Worm (Caenorhabditis elegans) whole organism, early embryonic: ENCODE data around the gene pigb-1.

Experiments used
- B0310.2 ChIP-seq: sonication (generic microtip); optimal IDR thresholded peaks from 2 replicates; lab custom pipeline; 2016; ENCODE audit warnings: mild to moderate bottlenecking, missing genetic modification characterization, missing compliant biosample characterization
- F13C5.2 ChIP-seq: sonication (generic microtip); optimal IDR thresholded peaks from 2 replicates; lab custom pipeline; 2017; ENCODE audit warnings: mild to moderate bottlenecking, missing genetic modification characterization, inconsistent platforms, missing compliant biosample characterization
- aly-1 ChIP-seq: sonication (generic microtip); optimal IDR thresholded peaks from 2 replicates; lab custom pipeline; 2016; ENCODE audit warnings: missing genetic modification characterization, missing compliant biosample characterization
- ama-1 ChIP-seq: fragments of 150-350 bp; optimal IDR thresholded peaks from 2 replicates; lab custom pipeline; 2014
- ceh-13 ChIP-seq: fragments of 200-800 bp; sonication (Bioruptor generic); optimal IDR thresholded peaks from 2 replicates; lab custom pipeline; 2018; ENCODE audit warnings: mild to moderate bottlenecking, missing genetic modification characterization, missing compliant biosample characterization
- ceh-36 ChIP-seq: sonication (generic microtip); optimal IDR thresholded peaks from 2 replicates; lab custom pipeline; 2016; ENCODE audit warnings: missing genetic modification characterization, inconsistent platforms, missing compliant biosample characterization
- ets-7 ChIP-seq: sonication (generic microtip); optimal IDR thresholded peaks from 2 replicates; lab custom pipeline; 2016; ENCODE audit warnings: missing genotype, missing genetic modification characterization, missing compliant biosample characterization
- flt-1 ChIP-seq: fragments of 200-800 bp; sonication (Bioruptor generic); IDR thresholded peaks from 2 replicates; pipeline ENCODE4 v1.3.6; 2022; ENCODE audit warnings: missing genetic modification characterization, missing compliant biosample characterization
- hmbx-1 ChIP-seq: sonication (generic microtip); optimal IDR thresholded peaks from 2 replicates; lab custom pipeline; 2016; ENCODE audit warnings: mild to moderate bottlenecking, missing genetic modification characterization, missing compliant biosample characterization
- hmg-4 ChIP-seq: fragments of 200-800 bp; sonication (Bioruptor generic); optimal IDR thresholded peaks from 2 replicates; lab custom pipeline; 2018; ENCODE audit warnings: mild to moderate bottlenecking, missing genetic modification characterization, missing compliant biosample characterization
- hnd-1 ChIP-seq: sonication (generic microtip); optimal IDR thresholded peaks from 2 replicates; lab custom pipeline; 2016; ENCODE audit warnings: missing genetic modification characterization, missing compliant biosample characterization
- pes-1 ChIP-seq: fragments of 200-800 bp; sonication (Bioruptor generic); IDR thresholded peaks from 2 replicates; pipeline ENCODE4 v1.3.6; 2022; ENCODE audit warnings: missing genetic modification reagents, missing genetic modification characterization, missing compliant biosample characterization
- scrt-1 ChIP-seq: fragments of 200-800 bp; sonication (Bioruptor generic); IDR thresholded peaks from 2 replicates; pipeline ENCODE4 v1.3.6; 2022; ENCODE audit warnings: missing genetic modification characterization, missing compliant biosample characterization
- sea-1 ChIP-seq: fragments of 200-800 bp; sonication (Bioruptor generic); conservative IDR thresholded peaks from 2 replicates; pipeline ENCODE4 v1.3.6; 2022; ENCODE audit warnings: missing genetic modification characterization, missing compliant biosample characterization
- tbx-11 ChIP-seq: fragments of 200-800 bp; sonication (Bioruptor generic); IDR thresholded peaks from 2 replicates; pipeline ENCODE4 v1.3.6; 2022; ENCODE audit warnings: missing genetic modification characterization, missing compliant biosample characterization
- tbx-37 ChIP-seq: fragments of 200-800 bp; sonication (Bioruptor generic); conservative IDR thresholded peaks from 2 replicates; pipeline ENCODE4 v1.3.6; 2022; ENCODE audit warnings: missing genetic modification reagents, missing genetic modification characterization, missing compliant biosample characterization
- tra-4 ChIP-seq: sonication (generic microtip); optimal IDR thresholded peaks from 2 replicates; lab custom pipeline; 2017; ENCODE audit warnings: missing genetic modification characterization, missing compliant biosample characterization

Gene pigb-1

DNA sequence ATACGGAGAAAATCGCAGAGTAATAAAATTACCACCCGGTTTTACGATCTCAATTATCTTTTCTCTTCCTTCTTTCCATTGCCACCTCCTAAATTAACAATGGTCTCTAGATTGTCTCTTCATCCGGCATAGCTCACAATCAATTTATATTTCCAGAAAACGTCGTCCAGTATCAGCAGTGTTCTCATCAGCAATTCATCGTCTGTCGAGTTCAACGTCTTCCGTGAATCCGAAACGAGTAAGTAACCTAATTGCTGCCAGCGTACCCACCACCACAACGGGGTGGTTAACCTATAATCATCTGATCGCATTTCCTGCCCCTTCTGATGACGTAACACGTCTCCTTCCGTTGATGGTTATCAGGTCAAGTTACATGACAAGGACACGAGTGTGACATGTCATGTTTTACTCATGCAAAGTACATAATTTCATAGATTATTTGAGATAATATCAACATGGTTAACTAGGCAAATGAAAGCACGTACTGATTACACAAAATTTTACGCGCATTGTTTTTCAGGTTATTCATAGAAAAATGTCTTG, 6.8 kb downstream of the pigb-1 start:
- TF ChIP-seq hnd-1 (tag; lab: Kevin White, UChicago), result no peak
- TF ChIP-seq hmg-4 (GFP tag; lab: Kevin White, UChicago), result no peak
- no peak for TF ChIP-seq ama-1 (lab: Kevin White, UChicago)
- TF ChIP-seq ceh-36 (tag; lab: Kevin White, UChicago), result no peak
- TF ChIP-seq sea-1 (GFP tag; lab: Robert Waterston, UW), result no peak
- no peak for TF ChIP-seq tra-4
- TF ChIP-seq ets-7 (tag; lab: Kevin White, UChicago), result no peak
- TF ChIP-seq hmbx-1 (tag; lab: Kevin White, UChicago), result no peak
- no peak for TF ChIP-seq flt-1 (GFP tag; lab: Robert Waterston, UW)
- TF ChIP-seq B0310.2 (tag; lab: Kevin White, UChicago), result no peak
- TF ChIP-seq scrt-1 (GFP tag; lab: Robert Waterston, UW), result no peak
- TF ChIP-seq tbx-37 (GFP tag; lab: Robert Waterston, UW), result no peak
- TF ChIP-seq ceh-13, result no peak
- TF ChIP-seq F13C5.2 (tag; lab: Kevin White, UChicago), result no peak
- TF ChIP-seq pes-1, result no peak
- TF ChIP-seq tbx-11, result no peak

DNA sequence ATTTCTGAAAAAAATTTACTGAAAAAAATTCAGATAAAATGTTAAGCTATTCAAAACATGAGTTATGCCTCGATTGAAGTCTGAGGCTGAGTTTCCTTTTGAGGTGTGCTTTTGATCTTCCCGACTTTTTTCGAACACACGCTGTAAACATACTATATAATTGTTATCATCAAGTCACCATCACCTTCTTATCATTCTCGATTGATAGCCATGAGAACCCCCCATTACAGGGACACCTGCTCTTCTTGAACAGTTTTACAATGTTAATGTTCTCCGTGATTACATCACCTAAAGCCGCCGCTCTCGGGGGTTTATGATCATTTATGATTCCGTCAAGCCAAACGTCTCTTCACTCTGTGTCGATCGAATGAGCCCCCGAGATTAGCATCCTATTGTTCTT, 8.7 kb downstream of the pigb-1 start:
- no peak for TF ChIP-seq tra-4
- no peak for TF ChIP-seq scrt-1 (GFP tag; lab: Robert Waterston, UW)
- no peak for TF ChIP-seq hmg-4 (GFP tag; lab: Kevin White, UChicago)
- no peak for TF ChIP-seq flt-1 (GFP tag; lab: Robert Waterston, UW)
- TF ChIP-seq tbx-37 (GFP tag; lab: Robert Waterston, UW), result no peak
- TF ChIP-seq tbx-11, result no peak
- TF ChIP-seq ceh-13, result no peak
- TF ChIP-seq hmbx-1 (tag; lab: Kevin White, UChicago), result no peak
- no peak for TF ChIP-seq pes-1
- no peak for TF ChIP-seq sea-1 (GFP tag; lab: Robert Waterston, UW)
- TF ChIP-seq ama-1 (lab: Kevin White, UChicago), result no peak
- TF ChIP-seq F13C5.2 (tag; lab: Kevin White, UChicago), result no peak
- TF ChIP-seq aly-1 (tag; lab: Kevin White, UChicago), result no peak
- TF ChIP-seq hnd-1 (tag; lab: Kevin White, UChicago), result no peak
- TF ChIP-seq B0310.2 (tag; lab: Kevin White, UChicago), result no peak
- TF ChIP-seq ets-7 (tag; lab: Kevin White, UChicago), result no peak
- no peak for TF ChIP-seq ceh-36 (tag; lab: Kevin White, UChicago)

DNA sequence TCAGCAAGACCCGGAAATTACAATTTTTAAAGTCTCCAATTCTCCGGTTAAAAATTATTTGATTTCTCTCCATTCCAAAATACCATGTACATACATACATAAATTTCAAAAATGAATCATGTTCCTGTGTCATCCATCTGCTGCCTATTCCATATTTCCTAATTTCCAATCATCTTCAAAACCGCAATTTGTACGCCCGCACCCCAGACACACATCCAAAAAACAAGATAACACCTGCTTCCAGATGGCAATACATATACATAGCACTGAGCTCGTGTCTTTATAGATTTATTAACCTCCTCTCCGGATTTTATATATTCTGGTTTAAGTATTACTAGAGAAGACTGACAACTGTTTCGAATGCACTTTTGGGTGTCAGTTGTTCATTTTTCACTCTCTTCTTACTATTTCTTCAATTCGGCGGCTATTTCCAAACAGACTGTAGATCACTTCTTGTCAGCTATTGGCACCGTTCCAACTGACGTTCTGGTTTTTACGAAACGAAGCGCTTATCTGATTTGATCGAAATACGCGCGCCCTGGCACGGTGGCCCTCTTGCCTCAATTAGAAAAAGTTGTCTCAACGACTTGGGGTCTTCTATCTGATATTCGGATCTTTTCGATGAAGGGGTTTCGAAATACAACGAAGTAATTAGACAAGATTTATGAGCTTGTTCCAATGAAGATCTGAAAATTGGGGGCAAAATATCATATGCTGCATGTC, 11.0 kb downstream of the pigb-1 start:
- TF ChIP-seq aly-1 (tag; lab: Kevin White, UChicago), result no peak
- no peak for TF ChIP-seq ceh-13
- no peak for TF ChIP-seq F13C5.2 (tag; lab: Kevin White, UChicago)
- TF ChIP-seq tbx-11, result no peak
- TF ChIP-seq tra-4, result no peak
- no peak for TF ChIP-seq ceh-36 (tag; lab: Kevin White, UChicago)
- no peak for TF ChIP-seq sea-1 (GFP tag; lab: Robert Waterston, UW)
- TF ChIP-seq pes-1, result no peak
- TF ChIP-seq hmbx-1 (tag; lab: Kevin White, UChicago), result no peak
- no peak for TF ChIP-seq B0310.2 (tag; lab: Kevin White, UChicago)
- no peak for TF ChIP-seq hmg-4 (GFP tag; lab: Kevin White, UChicago)
- TF ChIP-seq ets-7 (tag; lab: Kevin White, UChicago), result no peak
- TF ChIP-seq flt-1 (GFP tag; lab: Robert Waterston, UW), result no peak

DNA sequence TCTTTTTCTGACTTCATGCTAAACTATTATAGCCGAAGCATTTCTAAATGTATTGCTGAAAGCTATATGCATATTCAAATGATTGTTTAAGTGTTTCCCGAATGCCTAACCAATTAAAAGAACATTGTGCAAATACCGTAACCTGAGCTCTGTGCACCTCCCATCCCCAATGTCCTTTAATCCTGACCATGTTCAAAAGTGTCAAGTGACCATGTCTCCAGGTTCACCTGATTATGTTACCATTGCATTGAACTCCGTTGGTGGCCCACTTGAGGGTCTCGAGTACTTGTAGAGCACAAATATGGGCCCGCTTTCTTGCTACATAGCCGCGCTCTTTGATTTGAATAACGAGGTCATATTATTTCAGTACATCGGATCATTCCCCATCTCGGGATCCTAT, 17.6 kb downstream of the pigb-1 start:
- TF ChIP-seq scrt-1 (GFP tag; lab: Robert Waterston, UW) (no peak), hmg-4 (GFP tag; lab: Kevin White, UChicago) (no peak), ama-1 (lab: Kevin White, UChicago) (no peak), hnd-1 (tag; lab: Kevin White, UChicago) (no peak), tra-4 (no peak), B0310.2 (tag; lab: Kevin White, UChicago) (no peak), pes-1 (no peak), hmbx-1 (tag; lab: Kevin White, UChicago) (no peak), sea-1 (GFP tag; lab: Robert Waterston, UW) (no peak), aly-1 (tag; lab: Kevin White, UChicago) (no peak)

DNA sequence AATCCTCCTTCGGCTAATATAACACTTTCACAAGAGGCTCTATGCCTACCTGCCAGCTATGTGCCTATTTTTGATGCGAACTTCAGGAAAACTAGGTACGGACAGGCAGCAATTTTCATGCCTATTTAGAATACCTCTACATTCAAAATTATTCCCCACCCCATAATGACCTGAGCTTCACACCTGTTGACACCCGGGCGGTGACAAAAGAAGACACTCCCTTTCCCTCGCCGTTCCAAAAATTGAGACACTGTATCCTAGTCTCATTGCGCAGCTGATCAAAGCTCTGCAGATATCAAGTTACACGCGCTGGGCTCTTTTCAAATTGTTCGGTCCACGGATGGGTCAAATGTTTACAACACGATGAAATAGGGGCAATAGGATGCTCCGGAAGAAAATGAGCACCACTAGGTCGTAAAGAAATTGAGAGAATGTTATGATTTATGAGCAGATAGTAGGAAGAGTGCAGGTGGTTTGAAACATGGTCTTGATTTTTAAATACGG, 18.4 kb downstream of the pigb-1 start:
- TF ChIP-seq hmg-4 (GFP tag; lab: Kevin White, UChicago), result no peak
- TF ChIP-seq F13C5.2 (tag; lab: Kevin White, UChicago), result no peak
- no peak for TF ChIP-seq flt-1 (GFP tag; lab: Robert Waterston, UW)
- no peak for TF ChIP-seq pes-1
- TF ChIP-seq ceh-13, result no peak
- no peak for TF ChIP-seq B0310.2 (tag; lab: Kevin White, UChicago)
- TF ChIP-seq ama-1 (lab: Kevin White, UChicago), result no peak
- no peak for TF ChIP-seq scrt-1 (GFP tag; lab: Robert Waterston, UW)
- TF ChIP-seq tbx-11, result no peak
- TF ChIP-seq aly-1 (tag; lab: Kevin White, UChicago), result no peak
- TF ChIP-seq tbx-37 (GFP tag; lab: Robert Waterston, UW), result no peak
- no peak for TF ChIP-seq ceh-36 (tag; lab: Kevin White, UChicago)
- no peak for TF ChIP-seq tra-4
- TF ChIP-seq hnd-1 (tag; lab: Kevin White, UChicago), result no peak
- TF ChIP-seq hmbx-1 (tag; lab: Kevin White, UChicago), result no peak
- no peak for TF ChIP-seq sea-1 (GFP tag; lab: Robert Waterston, UW)

DNA sequence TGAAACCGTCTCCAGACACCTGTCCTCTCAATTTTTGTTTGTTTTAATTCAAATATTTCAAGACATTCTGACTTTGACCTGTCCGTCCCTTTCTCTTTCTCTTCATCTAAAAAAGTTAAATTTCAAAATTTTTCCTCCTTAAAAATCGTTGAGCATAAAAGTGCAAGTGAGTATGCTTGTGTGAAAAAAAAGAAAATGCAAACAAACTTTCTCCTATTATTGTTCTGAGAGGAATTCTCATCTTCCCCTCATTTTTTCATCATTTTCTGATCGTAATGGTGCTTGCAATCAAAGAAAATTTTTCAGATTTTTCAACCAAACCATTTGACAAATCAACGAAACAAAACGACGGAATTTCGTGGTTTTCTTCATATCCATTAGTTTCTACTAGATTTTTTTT, 24.0 kb downstream of the pigb-1 start, which contains the start of gene shc-2:
Gene shc-2 (plus strand): TSS at position 301 of the 400 bp plus-strand sequence.
- TF ChIP-seq ama-1 (lab: Kevin White, UChicago), result no peak
- no peak for TF ChIP-seq hnd-1 (tag; lab: Kevin White, UChicago)
- no peak for TF ChIP-seq B0310.2 (tag; lab: Kevin White, UChicago)
- no peak for TF ChIP-seq sea-1 (GFP tag; lab: Robert Waterston, UW)
